Fruit fly (Drosophila melanogaster) S2 (cell line): Measurements from ENCODE around the gene CG4210.

Source experiments
- CG8478 ChIP-seq: fragments of >200 bp; optimal IDR thresholded peaks from 2 replicates; lab custom pipeline; 2018
- CTCF ChIP-seq, 2 experiments: fragments of >200 bp; optimal IDR thresholded peaks; 2 replicates each; lab custom pipeline; 2018

CG4210 gene

DNA sequence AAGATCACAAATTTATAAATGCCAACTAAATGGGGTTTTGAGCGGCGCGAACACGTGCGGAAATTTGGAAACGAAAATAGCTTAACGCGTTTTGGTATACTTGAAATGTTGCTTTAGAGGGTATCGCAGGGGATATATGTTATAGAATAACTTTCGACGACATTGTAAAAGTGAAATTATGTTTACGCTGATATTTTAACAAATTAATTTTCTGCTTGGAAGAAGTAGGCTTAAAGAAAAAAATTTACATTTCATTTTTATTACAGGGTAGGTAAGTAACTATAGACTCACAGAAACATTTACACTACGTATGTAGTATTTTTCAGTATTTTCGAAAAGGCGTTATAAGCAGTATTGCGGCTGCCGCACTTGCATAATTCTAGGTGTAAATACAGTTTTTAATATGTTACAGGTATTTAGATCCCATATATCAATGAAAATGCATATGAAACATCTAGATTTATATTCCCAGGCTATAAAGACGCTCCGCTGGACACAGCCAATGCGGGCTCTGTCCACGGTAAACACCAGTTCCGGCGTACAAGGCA lies 15.6 kb downstream of the CG4210 start, which contains the start of the genes Art3 and mRpS10:
Gene Art3 (minus strand): TSS at position 80 of the 548 bp plus-strand sequence.
Gene mRpS10 (plus strand): TSS at position 337 of the 548 bp plus-strand sequence.
- TF ChIP-seq CG8478 (lab: Kevin White, UChicago), result no peak
- TF ChIP-seq CTCF (optimal IDR thresholded peaks at IDR 0.05; lab: Kevin White, UChicago), result no peak

DNA sequence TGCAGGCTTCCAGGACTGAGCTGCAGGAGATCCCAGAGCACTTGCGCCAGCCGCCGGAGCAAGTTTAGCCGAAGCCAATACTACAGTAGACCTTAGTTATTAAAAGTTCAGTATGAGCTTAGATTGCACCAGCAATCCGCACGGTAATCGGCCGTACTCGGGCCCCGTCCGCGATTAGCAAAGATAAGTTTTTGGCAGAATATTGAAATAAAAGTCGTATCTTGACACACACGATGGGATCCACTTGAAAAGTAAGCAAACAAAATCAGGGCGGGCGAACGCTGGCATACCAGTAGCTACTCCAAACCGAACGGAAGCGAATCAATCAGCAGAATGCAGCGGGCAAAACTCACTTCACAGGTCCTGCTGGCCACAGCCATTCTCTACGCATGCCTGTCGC lies 16.5 kb downstream of the CG4210 start, which contains the start of gene CG34316:
Gene CG34316 (plus strand): TSS at position 301 of the 400 bp plus-strand sequence.
- TF ChIP-seq CTCF (optimal IDR thresholded peaks at IDR 0.05; lab: Kevin White, UChicago) (no peak), CG8478 (lab: Kevin White, UChicago) (no peak)

DNA sequence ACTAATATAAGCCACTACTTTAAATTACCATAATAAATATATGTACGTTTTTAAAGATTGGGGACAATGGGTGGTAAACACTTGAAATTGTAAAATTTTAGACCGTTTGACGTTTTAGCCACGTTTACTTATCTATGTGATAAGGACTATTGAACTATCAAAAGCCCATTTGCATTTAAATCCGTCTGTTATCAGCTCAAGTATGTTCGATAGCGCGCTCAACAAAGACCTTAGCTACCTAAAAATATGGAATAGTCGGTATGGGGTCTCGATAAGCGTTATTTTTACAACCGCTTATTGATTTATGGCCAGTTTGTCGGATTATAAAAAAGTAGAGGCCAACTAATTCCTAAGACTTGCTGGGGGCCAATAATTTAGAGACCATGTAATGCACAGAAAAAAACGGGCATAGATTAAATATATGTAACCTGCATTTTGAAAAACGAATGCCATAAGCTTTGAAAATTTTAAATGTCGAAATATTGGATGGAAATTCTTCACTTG lies 17.9 kb downstream of the CG4210 start:
- no peak for TF ChIP-seq CTCF (optimal IDR thresholded peaks at IDR 0.05; lab: Kevin White, UChicago)
- no peak for TF ChIP-seq CG8478 (lab: Kevin White, UChicago)

DNA sequence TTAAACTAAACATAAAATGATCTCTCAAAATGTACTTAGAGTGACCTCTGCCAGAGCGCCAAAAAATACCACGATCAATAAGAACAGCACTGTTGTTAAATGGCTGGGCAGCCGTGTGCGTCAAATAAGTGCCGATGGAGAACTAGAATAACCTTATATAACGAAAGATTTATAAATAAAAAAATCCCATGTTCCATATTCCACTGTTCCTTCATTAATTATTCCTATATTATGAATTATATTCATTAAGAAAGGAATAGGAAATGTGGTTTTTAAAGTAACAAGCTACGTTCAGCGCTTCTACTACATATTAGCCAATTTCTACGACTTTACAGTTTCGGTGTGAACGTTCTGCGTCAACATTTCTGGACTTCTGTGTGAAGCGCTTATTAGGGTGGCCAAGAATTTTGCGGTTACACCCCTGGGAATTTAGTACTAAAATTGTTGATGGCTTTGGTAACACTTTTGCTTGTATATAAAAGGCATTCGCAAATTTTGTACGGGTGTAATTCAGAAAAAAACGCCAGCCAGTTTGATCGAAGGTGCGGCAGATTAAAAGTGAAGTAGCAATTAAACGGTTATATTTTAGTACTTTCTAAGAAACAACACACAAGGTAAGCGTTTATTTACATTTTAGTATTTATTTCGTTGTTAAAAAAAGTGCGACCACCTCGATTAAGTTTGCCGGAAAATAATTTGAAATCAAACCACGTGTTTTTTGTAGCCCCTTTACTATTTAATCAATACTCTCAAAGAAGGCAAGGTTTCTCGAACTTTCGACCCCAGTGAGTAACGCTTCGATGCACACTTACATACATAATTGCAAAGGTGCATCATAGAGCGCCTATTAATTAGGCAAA lies 28.6 kb downstream of the CG4210 start, which contains the start of the genes tefu and Hsc70-4:
Gene tefu (minus strand): TSS at position 51 of the 860 bp plus-strand sequence.
Gene Hsc70-4 (plus strand): TSS at position 502 of the 860 bp plus-strand sequence.
- TF ChIP-seq CTCF (optimal IDR thresholded peaks at IDR 0.05; lab: Kevin White, UChicago), result peak in 1 of 2 experiments; percentile 6
- no peak for TF ChIP-seq CG8478 (lab: Kevin White, UChicago)

DNA sequence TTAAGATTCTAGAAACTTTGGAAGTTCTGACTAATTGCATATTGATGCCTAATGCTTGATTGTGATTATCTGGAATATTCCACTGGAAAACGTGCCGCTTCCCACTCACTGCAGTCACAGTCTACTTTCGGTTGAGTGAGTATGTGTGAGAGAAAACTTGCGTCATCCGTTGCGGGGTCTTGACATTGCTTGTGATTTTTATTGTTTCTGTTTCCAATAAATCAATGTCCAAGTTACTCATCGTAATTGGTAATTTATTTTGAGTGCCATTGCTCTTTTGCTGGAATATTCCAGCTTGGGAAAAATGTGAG lies 29.2 kb downstream of the CG4210 start:
- TF ChIP-seq CTCF (optimal IDR thresholded peaks at IDR 0.05; lab: Kevin White, UChicago) (no peak), CG8478 (lab: Kevin White, UChicago) (no peak)

DNA sequence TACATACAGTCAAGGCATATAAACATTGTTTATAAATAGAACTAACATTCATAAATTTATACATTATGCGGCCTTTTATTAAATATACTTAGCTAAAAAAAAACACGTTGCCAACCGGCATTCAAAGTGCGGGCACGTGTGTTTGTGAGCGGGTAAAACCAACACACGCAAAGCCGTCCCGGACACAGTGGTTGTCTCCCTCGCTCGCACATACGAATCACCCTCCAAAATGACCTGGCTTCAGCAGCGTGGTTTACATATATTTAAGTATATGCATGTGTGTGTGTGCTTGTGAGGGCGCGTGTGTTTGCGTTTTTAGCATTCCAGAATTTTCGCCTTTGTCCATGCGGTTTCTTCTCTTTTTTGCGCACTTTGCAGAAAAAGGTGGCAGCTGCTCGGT lies 29.7 kb downstream of the CG4210 start:
- TF ChIP-seq CG8478 (lab: Kevin White, UChicago) (no peak), CTCF (optimal IDR thresholded peaks at IDR 0.05; lab: Kevin White, UChicago) (no peak)

DNA sequence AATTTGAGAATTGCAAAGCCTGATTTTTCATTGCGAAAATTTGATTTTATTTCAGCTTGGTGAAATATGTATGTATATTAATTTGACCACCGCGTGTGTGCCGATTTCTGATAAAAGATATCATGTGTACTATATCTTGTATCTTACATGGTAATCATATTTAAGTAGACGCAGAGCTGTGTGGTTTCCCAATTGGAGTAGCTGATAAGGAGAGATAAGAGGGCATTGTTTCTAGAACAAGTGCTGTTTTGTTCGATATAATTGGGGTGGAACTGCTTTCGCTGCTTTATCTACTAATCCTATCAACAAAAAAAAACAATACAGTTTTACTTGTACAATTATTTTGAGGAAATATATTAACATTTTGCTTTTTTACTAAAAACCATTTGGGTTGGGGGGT lies 32.8 kb downstream of the CG4210 start:
- TF ChIP-seq CTCF (optimal IDR thresholded peaks at IDR 0.05; lab: Kevin White, UChicago), result no peak
- no peak for TF ChIP-seq CG8478 (lab: Kevin White, UChicago)

DNA sequence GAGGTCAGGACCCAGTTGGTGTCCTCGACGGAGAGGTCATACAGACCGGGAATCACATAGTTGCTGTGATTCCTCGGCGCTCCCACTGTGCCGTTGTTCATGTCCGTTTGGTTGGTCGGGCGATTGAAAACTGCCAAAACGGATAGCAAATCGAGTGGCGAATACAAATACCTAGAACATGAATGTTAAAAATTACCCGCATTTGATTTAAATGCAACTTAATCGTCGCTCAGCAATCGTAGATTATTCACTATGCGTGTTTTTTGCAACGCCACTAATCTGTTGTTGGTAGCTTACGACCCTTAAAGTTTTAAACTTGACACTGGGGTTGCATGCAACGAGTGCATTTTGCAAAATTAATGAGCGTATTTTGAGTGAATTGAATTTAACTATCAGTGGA lies 35.3 kb downstream of the CG4210 start, which contains the start of gene Amt:
Gene Amt (minus strand): TSS at position 101 of the 400 bp plus-strand sequence.
- TF ChIP-seq CG8478 (lab: Kevin White, UChicago) (no peak), CTCF (optimal IDR thresholded peaks at IDR 0.05; lab: Kevin White, UChicago) (no peak)

DNA sequence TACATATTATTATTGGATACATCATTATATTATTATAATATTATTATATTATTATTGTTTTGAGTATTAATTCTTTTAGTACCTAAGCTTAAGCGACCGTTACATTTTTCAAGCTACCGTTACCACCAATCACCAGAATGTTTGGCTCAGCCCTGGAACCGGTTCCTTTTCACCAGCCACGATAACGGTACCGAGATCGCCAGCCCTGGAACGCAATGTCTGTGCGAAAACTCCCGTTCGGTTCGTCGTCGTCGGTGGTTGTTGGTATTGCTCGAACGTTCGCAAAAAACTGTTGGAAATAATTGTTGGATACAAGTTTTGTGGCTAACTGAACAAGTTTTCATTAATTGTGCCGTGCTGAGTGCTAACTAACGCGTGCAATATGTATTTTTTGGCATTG lies 36.0 kb downstream of the CG4210 start, which contains the start of gene CG42404:
Gene CG42404 (plus strand): TSS at position 360 of the 400 bp plus-strand sequence.
- no peak for TF ChIP-seq CG8478 (lab: Kevin White, UChicago)
- TF ChIP-seq CTCF (optimal IDR thresholded peaks at IDR 0.05; lab: Kevin White, UChicago), result peak in 1 of 2 experiments; percentile 11

DNA sequence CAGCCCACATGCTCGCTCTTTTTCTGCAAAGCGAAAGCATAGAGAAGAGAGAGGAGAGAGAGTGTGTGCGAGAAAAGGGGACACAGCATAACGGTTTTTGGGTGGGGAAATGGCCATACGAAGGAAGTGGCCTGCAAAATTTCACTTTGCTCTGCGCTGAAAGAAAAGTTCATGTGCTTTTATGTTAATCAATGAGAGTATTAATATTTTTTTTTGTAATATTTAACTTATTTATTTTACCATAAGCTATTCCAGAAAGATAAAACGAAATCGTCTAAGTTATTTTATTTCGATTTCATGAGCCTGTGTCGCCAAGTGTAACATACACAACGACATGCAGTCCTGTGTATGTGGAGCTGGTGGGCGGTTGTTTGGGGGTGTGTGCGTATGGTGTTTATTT lies 36.7 kb downstream of the CG4210 start:
- TF ChIP-seq CG8478 (lab: Kevin White, UChicago) (no peak), CTCF (optimal IDR thresholded peaks at IDR 0.05; lab: Kevin White, UChicago) (no peak)

DNA sequence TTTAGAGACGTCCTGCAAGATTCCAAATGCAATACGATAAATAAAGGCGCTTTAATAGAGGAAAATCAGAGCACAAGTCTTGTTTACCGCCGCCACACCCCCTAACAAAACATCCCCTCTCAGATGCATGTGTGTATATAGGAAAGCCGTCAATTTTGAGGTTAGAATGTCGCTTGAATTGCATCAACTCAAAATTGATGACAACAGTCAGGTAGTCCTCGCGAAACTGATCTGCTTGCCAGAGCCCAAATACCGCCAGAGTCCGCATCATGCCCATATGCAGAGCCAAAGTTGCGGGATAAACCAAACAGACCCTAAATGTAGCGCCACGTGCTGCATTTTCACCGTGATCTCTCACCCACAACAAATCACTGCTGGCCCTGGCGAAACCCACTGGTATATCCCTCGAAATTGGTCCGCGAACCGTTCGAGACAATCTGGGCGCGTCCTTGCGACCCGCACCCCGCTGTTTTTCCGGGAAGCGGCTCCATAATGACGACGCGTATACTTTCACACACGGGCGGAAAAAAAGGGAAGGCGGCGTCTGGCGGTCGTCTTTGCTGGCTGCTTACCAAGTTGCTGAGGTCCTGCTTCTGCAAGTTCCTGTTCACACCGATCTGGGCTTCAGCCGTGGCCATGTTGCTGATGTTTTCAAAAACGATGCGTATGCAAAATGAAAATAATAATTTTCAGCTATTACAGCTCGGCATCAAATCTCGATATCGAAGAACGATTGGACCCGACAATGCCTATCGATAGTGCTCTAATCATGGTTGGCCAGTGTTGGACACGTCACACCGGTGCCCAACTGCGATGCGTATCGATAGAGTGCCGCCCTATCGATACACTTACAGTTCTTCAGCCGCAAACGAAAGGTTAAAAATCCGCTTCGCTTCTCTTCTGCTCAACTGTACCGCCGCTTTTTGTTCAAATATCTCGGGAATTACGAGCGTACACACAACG lies 49.2 kb downstream of the CG4210 start, which contains the start of the genes eIF2gamma and Set:
Gene eIF2gamma (minus strand): TSS at position 749 of the 963 bp plus-strand sequence.
Gene Set (plus strand): TSS at position 843 of the 963 bp plus-strand sequence.
- TF ChIP-seq CTCF (optimal IDR thresholded peaks at IDR 0.05; lab: Kevin White, UChicago) (no peak), CG8478 (lab: Kevin White, UChicago) (no peak)

DNA sequence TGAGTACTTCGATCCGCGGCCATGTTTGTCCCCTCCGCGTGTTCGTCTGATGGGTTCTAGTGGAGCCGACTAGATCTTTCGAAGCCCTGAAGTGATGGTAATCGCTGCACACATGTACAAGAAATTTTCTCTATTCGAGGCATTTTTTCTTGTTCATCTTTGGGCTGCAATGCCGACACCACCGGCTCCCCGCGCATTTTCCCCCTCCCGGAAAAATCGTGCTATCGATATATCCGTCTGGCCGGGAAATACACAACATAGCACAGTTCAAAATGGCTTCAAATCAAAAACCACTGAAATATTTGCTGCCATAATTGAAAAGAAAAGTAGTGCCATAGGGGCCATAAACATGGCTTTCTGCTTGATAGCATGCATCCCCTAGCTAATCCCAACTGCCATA lies 50.2 kb downstream of the CG4210 start:
- TF ChIP-seq CG8478 (lab: Kevin White, UChicago) (no peak), CTCF (optimal IDR thresholded peaks at IDR 0.05; lab: Kevin White, UChicago) (no peak)
